Comparison of ENCODE assay signal across 1 fruit fly cellular context in the genomic region with DNA sequence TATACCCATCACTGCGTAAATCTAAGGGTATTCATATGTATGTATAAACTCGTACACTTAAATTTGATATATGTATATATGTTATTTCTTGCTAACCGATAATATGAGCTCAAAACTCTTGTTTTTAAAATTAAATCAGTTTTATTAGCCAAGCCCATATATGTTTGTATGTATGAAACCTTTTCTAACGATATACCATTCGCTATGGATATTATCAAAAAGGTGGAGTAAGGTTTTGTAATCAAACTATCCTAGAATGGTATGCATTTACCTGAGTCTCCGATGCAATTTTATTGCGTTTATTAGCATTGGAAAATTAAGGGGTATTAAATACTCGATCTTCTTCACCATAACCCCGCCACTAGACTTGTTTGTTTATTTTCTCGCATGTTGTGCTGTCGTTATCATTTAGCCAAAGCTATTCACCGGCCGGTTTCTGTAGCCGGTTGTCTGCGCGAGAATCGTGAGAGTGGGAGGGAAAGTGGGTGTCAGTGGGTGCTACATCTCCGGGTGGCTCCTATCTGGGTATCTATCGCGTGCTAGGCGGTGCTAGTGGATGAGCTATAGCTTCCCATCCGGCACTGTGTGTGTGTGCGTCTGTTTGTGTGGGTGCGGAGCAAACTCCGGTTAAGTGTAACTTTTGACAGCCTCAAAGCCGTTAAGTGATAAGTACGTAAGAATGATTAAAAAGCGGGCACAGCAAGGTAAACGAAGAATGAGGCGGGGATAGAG.
TF ChIP-seq lines count a peak whose summit lies in the region.

No protein-coding gene starts in this region.

TF ChIP-seq in whole organism, embryonic, 481 proteins besides CTCF, POLR2A, EP300 and RAD21 (continued from another document):
- TF ChIP-seq br (optimal IDR thresholded peaks at IDR 0.05; lab: Kevin White, UChicago) (no peak), p53 (GFP tag; optimal IDR thresholded peaks at IDR 0.05; lab: Kevin White, UChicago) (no peak), CG15011 (GFP tag; optimal IDR thresholded peaks at IDR 0.05; lab: Kevin White, UChicago) (no peak), E2f1 (GFP tag; IDR thresholded peaks at IDR 0.05; lab: Robert Waterston, UW) (no peak), CG3407 (GFP tag; optimal IDR thresholded peaks at IDR 0.05; lab: Kevin White, UChicago) (no peak), fru (optimal IDR thresholded peaks at IDR 0.05; lab: Kevin White, UChicago) (no peak), Max (GFP tag; optimal IDR thresholded peaks at IDR 0.05; lab: Kevin White, UChicago) (no peak), CG16813 (GFP tag; IDR thresholded peaks at IDR 0.05; lab: Robert Waterston, UW; ENCODE audit: partially characterized antibody) (no peak), ERR (GFP tag; optimal IDR thresholded peaks at IDR 0.05; lab: Kevin White, UChicago) (no peak), sr (GFP tag; IDR thresholded peaks at IDR 0.05; lab: Robert Waterston, UW) (peak; percentile 84), pan (optimal IDR thresholded peaks at IDR 0.05; lab: Kevin White, UChicago) (no peak), pan (GFP tag; optimal IDR thresholded peaks at IDR 0.05 in 1 of 2, IDR thresholded peaks at IDR 0.05 in 1 of 2) (no peak), CG13424 (tag; optimal IDR thresholded peaks at IDR 0.05; lab: Kevin White, UChicago) (no peak), Dbx (GFP tag; IDR thresholded peaks at IDR 0.05; lab: Robert Waterston, UW) (no peak; the same call in 2 of the 3 replicates), Ptx1 (GFP tag; IDR thresholded peaks at IDR 0.05; lab: Robert Waterston, UW) (no peak), Neu2 (GFP tag; optimal IDR thresholded peaks at IDR 0.05; lab: Kevin White, UChicago; ENCODE audit: borderline replicate concordance) (no peak), Oaz (GFP tag; IDR thresholded peaks at IDR 0.05; lab: Robert Waterston, UW) (no peak), CrebB (tag; optimal IDR thresholded peaks at IDR 0.05; lab: Kevin White, UChicago) (no peak), Eip74EF (GFP tag; optimal IDR thresholded peaks at IDR 0.05; lab: Kevin White, UChicago) (no peak), HLH54F (GFP tag; optimal IDR thresholded peaks at IDR 0.05; lab: Kevin White, UChicago) (no peak), lilli (GFP tag; optimal IDR thresholded peaks at IDR 0.05; lab: Kevin White, UChicago) (peak; percentile 34), CG14965 (GFP tag; optimal IDR thresholded peaks at IDR 0.05; lab: Kevin White, UChicago; ENCODE audit: borderline replicate concordance) (no peak), Hr51 (GFP tag; optimal IDR thresholded peaks at IDR 0.05; lab: Kevin White, UChicago) (peak in 1 of 2 experiments; percentile 36), CG9437 (GFP tag; optimal IDR thresholded peaks at IDR 0.05; lab: Kevin White, UChicago) (peak; percentile 33), Chrac-16 (GFP tag; optimal IDR thresholded peaks at IDR 0.05; lab: Kevin White, UChicago) (no peak), CG6254 (GFP tag; optimal IDR thresholded peaks at IDR 0.05; lab: Kevin White, UChicago) (peak; percentile 8), toy (GFP tag; IDR thresholded peaks at IDR 0.05; lab: Robert Waterston, UW) (no peak), trem (tag; optimal IDR thresholded peaks at IDR 0.05; lab: Kevin White, UChicago) (no peak), CG1832 (GFP tag; optimal IDR thresholded peaks at IDR 0.05; lab: Kevin White, UChicago) (no peak), CG13287 (GFP tag; IDR thresholded peaks at IDR 0.05; lab: Robert Waterston, UW; ENCODE audit: partially characterized antibody) (no peak), CG15073 (GFP tag; optimal IDR thresholded peaks at IDR 0.05; lab: Kevin White, UChicago) (no peak), Abd-B (GFP tag; optimal IDR thresholded peaks at IDR 0.05; lab: Kevin White, UChicago) (no peak), CG2875 (GFP tag; optimal IDR thresholded peaks at IDR 0.05; lab: Kevin White, UChicago) (no peak), CG13775 (GFP tag; optimal IDR thresholded peaks at IDR 0.05; lab: Kevin White, UChicago) (peak; percentile 21), CG11085 (GFP tag; IDR thresholded peaks at IDR 0.05; lab: Robert Waterston, UW) (no peak), nerfin-1 (tag; optimal IDR thresholded peaks at IDR 0.05; lab: Kevin White, UChicago) (no peak), CG11093 (GFP tag; IDR thresholded peaks at IDR 0.05; lab: Robert Waterston, UW) (no peak), bsh (GFP tag; optimal IDR thresholded peaks at IDR 0.05; lab: Kevin White, UChicago) (peak in 1 of 2 experiments; percentile 1), CG6813 (GFP tag; optimal IDR thresholded peaks at IDR 0.05; lab: Kevin White, UChicago) (no peak), ato (GFP tag; IDR thresholded peaks at IDR 0.05; lab: Robert Waterston, UW; ENCODE audit: partially characterized antibody) (no peak), CG12104 (GFP tag; optimal IDR thresholded peaks at IDR 0.05; lab: Kevin White, UChicago) (peak; percentile 15), CG8290 (GFP tag; optimal IDR thresholded peaks at IDR 0.05; lab: Kevin White, UChicago) (no peak), CG8290 (tag; optimal IDR thresholded peaks at IDR 0.05; lab: Kevin White, UChicago) (no peak), run (tag; optimal IDR thresholded peaks at IDR 0.05; lab: Kevin White, UChicago) (no peak), tgo (GFP tag; IDR thresholded peaks at IDR 0.05; lab: Robert Waterston, UW) (no peak), CG14441 (GFP tag; IDR thresholded peaks at IDR 0.05; lab: Robert Waterston, UW) (no peak), danr (GFP tag; IDR thresholded peaks at IDR 0.05; lab: Robert Waterston, UW) (no peak), sug (tag; optimal IDR thresholded peaks at IDR 0.05; lab: Kevin White, UChicago) (peak; percentile 49), D (optimal IDR thresholded peaks at IDR 0.05; lab: Kevin White, UChicago) (no peak), D (GFP tag; optimal IDR thresholded peaks at IDR 0.05; lab: Kevin White, UChicago) (no peak), gce (GFP tag; IDR thresholded peaks at IDR 0.05; lab: Robert Waterston, UW) (peak; percentile 56; the same call in 1 of the 3 replicates), wor (GFP tag; IDR thresholded peaks at IDR 0.05; lab: Robert Waterston, UW) (no peak), jumu (GFP tag; optimal IDR thresholded peaks at IDR 0.05; lab: Kevin White, UChicago) (no peak), zen (tag; optimal IDR thresholded peaks at IDR 0.05; lab: Kevin White, UChicago) (no peak), chif (GFP tag; optimal IDR thresholded peaks at IDR 0.05; lab: Kevin White, UChicago) (peak in 1 of 2 experiments; percentile 25), grn (GFP tag; optimal IDR thresholded peaks at IDR 0.05; lab: Kevin White, UChicago) (peak; percentile 31), Ets97D (GFP tag; optimal IDR thresholded peaks at IDR 0.05; lab: Kevin White, UChicago) (no peak), ci (GFP tag; IDR thresholded peaks at IDR 0.05; lab: Robert Waterston, UW) (no peak), Myb (GFP tag; optimal IDR thresholded peaks at IDR 0.05; lab: Kevin White, UChicago) (no peak), HLH4C (GFP tag; IDR thresholded peaks at IDR 0.05; lab: Robert Waterston, UW; ENCODE audit: partially characterized antibody) (no peak), CG10431 (GFP tag; optimal IDR thresholded peaks at IDR 0.05; lab: Kevin White, UChicago) (no peak), gfzf (GFP tag; optimal IDR thresholded peaks at IDR 0.05; lab: Kevin White, UChicago) (no peak), fd64A (GFP tag; optimal IDR thresholded peaks at IDR 0.05; lab: Kevin White, UChicago) (peak; percentile 6), CG15514 (GFP tag; optimal IDR thresholded peaks at IDR 0.05; lab: Kevin White, UChicago) (no peak), CG3838 (GFP tag; optimal IDR thresholded peaks at IDR 0.05; lab: Kevin White, UChicago) (no peak), CG11723 (GFP tag; optimal IDR thresholded peaks at IDR 0.05; lab: Kevin White, UChicago) (no peak), pho (GFP tag; optimal IDR thresholded peaks at IDR 0.05; lab: Kevin White, UChicago) (peak; percentile 19), CG6854 (GFP tag; optimal IDR thresholded peaks at IDR 0.05; lab: Kevin White, UChicago) (peak; percentile 2), bowl (GFP tag; IDR thresholded peaks at IDR 0.05; lab: Robert Waterston, UW) (0 out of 2 replicates have a peak, but pooled peaks have one; percentile 17), Kr (GFP tag; optimal IDR thresholded peaks at IDR 0.05; lab: Kevin White, UChicago) (no peak), Opbp (GFP tag; IDR thresholded peaks at IDR 0.05; lab: Robert Waterston, UW; ENCODE audit: partially characterized antibody) (no peak), CG10267 (tag; optimal IDR thresholded peaks at IDR 0.05; lab: Kevin White, UChicago) (no peak), Ada2b (GFP tag; IDR thresholded peaks at IDR 0.05; lab: Robert Waterston, UW) (no peak), vnd (GFP tag; IDR thresholded peaks at IDR 0.05; lab: Robert Waterston, UW; ENCODE audit: partially characterized antibody) (no peak), NC2β (GFP tag; optimal IDR thresholded peaks at IDR 0.05; lab: Kevin White, UChicago) (no peak), sob (GFP tag; IDR thresholded peaks at IDR 0.05; lab: Robert Waterston, UW) (peak; percentile 20; the same call in 1 of the 2 replicates), CG12236 (GFP tag; optimal IDR thresholded peaks at IDR 0.05; lab: Kevin White, UChicago) (no peak), CG9932 (GFP tag; IDR thresholded peaks at IDR 0.05; lab: Robert Waterston, UW) (no peak)
